Worm (Caenorhabditis elegans) whole organism, early embryonic: ENCODE results near the gene npr-3.
A peak's percentile ranks its signal among the peaks of the same experiment; 100 is the strongest.

Source experiments
- B0310.2 ChIP-seq: sonication (generic microtip); optimal IDR thresholded peaks from 2 replicates; lab custom pipeline; 2016; ENCODE audit warnings: mild to moderate bottlenecking, missing genetic modification characterization, missing compliant biosample characterization
- F13C5.2 ChIP-seq: sonication (generic microtip); optimal IDR thresholded peaks from 2 replicates; lab custom pipeline; 2017; ENCODE audit warnings: mild to moderate bottlenecking, missing genetic modification characterization, inconsistent platforms, missing compliant biosample characterization
- aly-1 ChIP-seq: sonication (generic microtip); optimal IDR thresholded peaks from 2 replicates; lab custom pipeline; 2016; ENCODE audit warnings: missing genetic modification characterization, missing compliant biosample characterization
- ama-1 ChIP-seq: fragments of 150-350 bp; optimal IDR thresholded peaks from 2 replicates; lab custom pipeline; 2014
- ceh-13 ChIP-seq: fragments of 200-800 bp; sonication (Bioruptor generic); optimal IDR thresholded peaks from 2 replicates; lab custom pipeline; 2018; ENCODE audit warnings: mild to moderate bottlenecking, missing genetic modification characterization, missing compliant biosample characterization
- ceh-36 ChIP-seq: sonication (generic microtip); optimal IDR thresholded peaks from 2 replicates; lab custom pipeline; 2016; ENCODE audit warnings: missing genetic modification characterization, inconsistent platforms, missing compliant biosample characterization
- ets-7 ChIP-seq: sonication (generic microtip); optimal IDR thresholded peaks from 2 replicates; lab custom pipeline; 2016; ENCODE audit warnings: missing genotype, missing genetic modification characterization, missing compliant biosample characterization
- flt-1 ChIP-seq: fragments of 200-800 bp; sonication (Bioruptor generic); IDR thresholded peaks from 2 replicates; pipeline ENCODE4 v1.3.6; 2022; ENCODE audit warnings: missing genetic modification characterization, missing compliant biosample characterization
- hmbx-1 ChIP-seq: sonication (generic microtip); optimal IDR thresholded peaks from 2 replicates; lab custom pipeline; 2016; ENCODE audit warnings: mild to moderate bottlenecking, missing genetic modification characterization, missing compliant biosample characterization
- hmg-4 ChIP-seq: fragments of 200-800 bp; sonication (Bioruptor generic); optimal IDR thresholded peaks from 2 replicates; lab custom pipeline; 2018; ENCODE audit warnings: mild to moderate bottlenecking, missing genetic modification characterization, missing compliant biosample characterization
- hnd-1 ChIP-seq: sonication (generic microtip); optimal IDR thresholded peaks from 2 replicates; lab custom pipeline; 2016; ENCODE audit warnings: missing genetic modification characterization, missing compliant biosample characterization
- pes-1 ChIP-seq: fragments of 200-800 bp; sonication (Bioruptor generic); IDR thresholded peaks from 2 replicates; pipeline ENCODE4 v1.3.6; 2022; ENCODE audit warnings: missing genetic modification reagents, missing genetic modification characterization, missing compliant biosample characterization
- scrt-1 ChIP-seq: fragments of 200-800 bp; sonication (Bioruptor generic); IDR thresholded peaks from 2 replicates; pipeline ENCODE4 v1.3.6; 2022; ENCODE audit warnings: missing genetic modification characterization, missing compliant biosample characterization
- sea-1 ChIP-seq: fragments of 200-800 bp; sonication (Bioruptor generic); conservative IDR thresholded peaks from 2 replicates; pipeline ENCODE4 v1.3.6; 2022; ENCODE audit warnings: missing genetic modification characterization, missing compliant biosample characterization
- tbx-11 ChIP-seq: fragments of 200-800 bp; sonication (Bioruptor generic); IDR thresholded peaks from 2 replicates; pipeline ENCODE4 v1.3.6; 2022; ENCODE audit warnings: missing genetic modification characterization, missing compliant biosample characterization
- tbx-37 ChIP-seq: fragments of 200-800 bp; sonication (Bioruptor generic); conservative IDR thresholded peaks from 2 replicates; pipeline ENCODE4 v1.3.6; 2022; ENCODE audit warnings: missing genetic modification reagents, missing genetic modification characterization, missing compliant biosample characterization
- tra-4 ChIP-seq: sonication (generic microtip); optimal IDR thresholded peaks from 2 replicates; lab custom pipeline; 2017; ENCODE audit warnings: missing genetic modification characterization, missing compliant biosample characterization

The npr-3 gene

ce11 chrIV:11458700-11459263 is 1.0 kb upstream of the npr-3 start:
- TF ChIP-seq tbx-11 (GFP tag; lab: Robert Waterston, UW) = no peak
- TF ChIP-seq B0310.2 (tag; lab: Kevin White, UChicago) = no peak
- no peak for TF ChIP-seq ceh-13 (GFP tag; lab: Kevin White, UChicago)
- no peak for TF ChIP-seq hnd-1 (tag; lab: Kevin White, UChicago)
- TF ChIP-seq scrt-1 (GFP tag; lab: Robert Waterston, UW) = no peak
- no peak for TF ChIP-seq hmbx-1 (tag; lab: Kevin White, UChicago)
- no peak for TF ChIP-seq pes-1
- TF ChIP-seq ets-7 = no peak
- TF ChIP-seq tra-4 (tag; lab: Kevin White, UChicago) = no peak
- no peak for TF ChIP-seq ama-1 (lab: Kevin White, UChicago)

DNA sequence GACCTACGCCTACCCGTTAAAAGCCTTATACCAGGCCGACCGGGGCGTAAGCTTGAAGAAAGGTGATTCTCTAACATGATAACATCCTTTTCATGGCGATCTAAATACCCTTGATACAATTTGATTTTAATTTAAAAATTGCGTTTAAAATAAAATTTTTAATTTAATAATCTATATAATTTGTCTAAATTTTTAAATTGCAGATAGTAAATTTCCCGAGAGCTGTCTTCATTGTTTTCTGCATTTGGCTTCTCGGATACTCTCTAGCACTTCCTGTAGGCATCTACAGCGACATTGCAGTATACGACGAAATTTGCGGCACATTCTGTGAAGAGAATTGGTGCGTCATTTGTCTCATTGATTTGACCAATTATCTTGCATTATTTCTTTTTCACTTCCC is 1.6 kb downstream of the npr-3 start:
- no peak for TF ChIP-seq tbx-11 (GFP tag; lab: Robert Waterston, UW)
- no peak for TF ChIP-seq hmg-4
- no peak for TF ChIP-seq F13C5.2
- no peak for TF ChIP-seq sea-1 (GFP tag; lab: Robert Waterston, UW)
- TF ChIP-seq scrt-1 (GFP tag; lab: Robert Waterston, UW) = no peak
- no peak for TF ChIP-seq B0310.2 (tag; lab: Kevin White, UChicago)
- no peak for TF ChIP-seq ama-1 (lab: Kevin White, UChicago)
- no peak for TF ChIP-seq ets-7
- no peak for TF ChIP-seq ceh-13 (GFP tag; lab: Kevin White, UChicago)
- TF ChIP-seq flt-1 (GFP tag; lab: Robert Waterston, UW) = no peak
- no peak for TF ChIP-seq tra-4 (tag; lab: Kevin White, UChicago)
- no peak for TF ChIP-seq tbx-37 (GFP tag; lab: Robert Waterston, UW)
- TF ChIP-seq hnd-1 (tag; lab: Kevin White, UChicago) = no peak
- TF ChIP-seq pes-1 = no peak
- TF ChIP-seq hmbx-1 (tag; lab: Kevin White, UChicago) = no peak
- no peak for TF ChIP-seq ceh-36
- TF ChIP-seq aly-1 (tag; lab: Kevin White, UChicago) = no peak

DNA sequence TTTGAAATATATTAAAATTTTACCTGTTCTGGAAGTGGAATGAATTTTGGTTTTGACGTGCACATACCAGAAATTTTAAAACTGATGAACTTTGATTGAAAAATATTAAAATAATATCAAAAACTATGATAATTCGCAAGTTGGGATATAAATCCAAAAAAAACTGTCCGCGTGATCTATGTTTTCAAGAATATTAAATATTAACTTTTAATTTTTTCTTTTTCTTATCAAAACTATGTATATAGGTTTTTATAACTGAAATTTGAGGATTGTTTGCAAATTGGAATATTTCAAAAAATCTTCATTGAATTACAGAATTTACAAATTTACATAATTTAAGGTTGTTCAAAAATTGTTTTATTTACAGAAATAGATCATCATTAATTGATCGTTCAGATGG is 5.3 kb downstream of the npr-3 start, which contains the start of gene C10C6.3:
Gene C10C6.3, minus strand, starts transcription at position 101 of the 400 bp plus-strand sequence.
- TF ChIP-seq sea-1 (GFP tag; lab: Robert Waterston, UW) (no peak), tbx-37 (GFP tag; lab: Robert Waterston, UW) (no peak), pes-1 (no peak), tbx-11 (GFP tag; lab: Robert Waterston, UW) (no peak), ets-7 (no peak), ceh-13 (GFP tag; lab: Kevin White, UChicago) (no peak), ama-1 (lab: Kevin White, UChicago) (no peak), scrt-1 (GFP tag; lab: Robert Waterston, UW) (no peak), hmbx-1 (tag; lab: Kevin White, UChicago) (no peak), B0310.2 (tag; lab: Kevin White, UChicago) (no peak), hnd-1 (tag; lab: Kevin White, UChicago) (no peak)

- TF ChIP-seq sea-1 (GFP tag; lab: Robert Waterston, UW) (no peak), F13C5.2 (no peak), hnd-1 (tag; lab: Kevin White, UChicago) (no peak)
These were observed 7.6 kb downstream of the npr-3 start, which contains the start of gene C10C6.7 for ce11 chrIV:11467413-11467812. TSS of gene C10C6.7 (minus strand) at chrIV:11467513.

- TF ChIP-seq sea-1 (GFP tag; lab: Robert Waterston, UW) = no peak
- TF ChIP-seq ets-7 = no peak
- TF ChIP-seq ceh-36 = no peak
- TF ChIP-seq ama-1 (lab: Kevin White, UChicago) = no peak
- no peak for TF ChIP-seq F13C5.2
- no peak for TF ChIP-seq hmbx-1 (tag; lab: Kevin White, UChicago)
- no peak for TF ChIP-seq hmg-4
- TF ChIP-seq aly-1 (tag; lab: Kevin White, UChicago) = no peak
- no peak for TF ChIP-seq flt-1 (GFP tag; lab: Robert Waterston, UW)
- no peak for TF ChIP-seq hnd-1 (tag; lab: Kevin White, UChicago)
- no peak for TF ChIP-seq tbx-11 (GFP tag; lab: Robert Waterston, UW)
These were observed 10.2 kb downstream of the npr-3 start, which contains the start of the genes C10C6.13 and wht-2 for ce11 chrIV:11469698-11470591. TSS of gene C10C6.13 (minus strand) at chrIV:11469748. TSS of gene wht-2 (plus strand) at chrIV:11470436.

DNA sequence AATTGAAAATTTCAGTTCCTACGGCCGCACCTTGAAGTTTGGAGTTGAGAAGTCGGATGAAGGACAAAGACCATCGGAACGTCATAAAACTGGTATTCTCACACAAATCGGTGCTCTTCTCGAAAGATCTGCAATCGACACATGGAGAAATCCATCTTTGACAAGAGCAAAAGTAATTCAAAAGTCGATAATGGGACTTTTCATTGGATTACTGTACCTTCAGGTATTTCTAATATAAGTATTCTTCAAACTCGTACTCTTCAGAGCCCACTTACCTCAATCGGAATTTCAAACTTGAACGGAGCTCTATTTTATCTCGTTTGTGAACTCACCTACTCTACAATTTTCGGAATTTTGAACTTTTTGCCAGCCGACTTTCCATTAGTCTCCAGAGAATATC is 12.2 kb downstream of the npr-3 start:
- TF ChIP-seq flt-1 (GFP tag; lab: Robert Waterston, UW) = no peak
- no peak for TF ChIP-seq ceh-36
- no peak for TF ChIP-seq F13C5.2
- TF ChIP-seq tra-4 (tag; lab: Kevin White, UChicago) = no peak
- no peak for TF ChIP-seq pes-1
- TF ChIP-seq ceh-13 (GFP tag; lab: Kevin White, UChicago) = no peak
- no peak for TF ChIP-seq tbx-11 (GFP tag; lab: Robert Waterston, UW)
- TF ChIP-seq B0310.2 (tag; lab: Kevin White, UChicago) = no peak
- no peak for TF ChIP-seq ama-1 (lab: Kevin White, UChicago)
- no peak for TF ChIP-seq hmg-4
- no peak for TF ChIP-seq hnd-1 (tag; lab: Kevin White, UChicago)
- TF ChIP-seq hmbx-1 (tag; lab: Kevin White, UChicago) = no peak
- TF ChIP-seq tbx-37 (GFP tag; lab: Robert Waterston, UW) = no peak
- no peak for TF ChIP-seq ets-7
- no peak for TF ChIP-seq scrt-1 (GFP tag; lab: Robert Waterston, UW)
- TF ChIP-seq sea-1 (GFP tag; lab: Robert Waterston, UW) = no peak
- no peak for TF ChIP-seq aly-1 (tag; lab: Kevin White, UChicago)

- peak; percentile 95 for TF ChIP-seq pes-1
- peak; percentile 86 for TF ChIP-seq ets-7
- TF ChIP-seq hnd-1 (tag; lab: Kevin White, UChicago) = peak; percentile 87
- TF ChIP-seq ceh-13 (GFP tag; lab: Kevin White, UChicago) = peak; percentile 84
- peak; percentile 94 for TF ChIP-seq scrt-1 (GFP tag; lab: Robert Waterston, UW)
- peak; percentile 62 for TF ChIP-seq tra-4 (tag; lab: Kevin White, UChicago)
- TF ChIP-seq hmbx-1 (tag; lab: Kevin White, UChicago) = peak; percentile 92
- peak; percentile 95 for TF ChIP-seq aly-1 (tag; lab: Kevin White, UChicago)
- peak; percentile 93 for TF ChIP-seq ceh-36
- peak; percentile 91 for TF ChIP-seq flt-1 (GFP tag; lab: Robert Waterston, UW)
- peak; percentile 96 for TF ChIP-seq sea-1 (GFP tag; lab: Robert Waterston, UW)
- peak; percentile 95 for TF ChIP-seq F13C5.2
- peak; percentile 97 for TF ChIP-seq hmg-4
- TF ChIP-seq ama-1 (lab: Kevin White, UChicago) = peak; percentile 65
- peak; percentile 97 for TF ChIP-seq tbx-11 (GFP tag; lab: Robert Waterston, UW)
- TF ChIP-seq B0310.2 (tag; lab: Kevin White, UChicago) = peak; percentile 92
- TF ChIP-seq tbx-37 (GFP tag; lab: Robert Waterston, UW) = peak; percentile 95
These were observed 14.3 kb downstream of the npr-3 start for ce11 chrIV:11474067-11474466.
